Fruit fly (Drosophila melanogaster) whole organism, embryonic: ENCODE results near the gene pont.

Experiments
- Abd-B ChIP-seq: fragments of 200-800 bp; sonication (Bioruptor generic); optimal IDR thresholded peaks from 2 replicates; lab custom pipeline; 2018; ENCODE audit warnings: missing biosample characterization, mild to moderate bottlenecking, missing genetic modification characterization, moderate library complexity
- Awh ChIP-seq: fragments of 200-800 bp; sonication (Bioruptor generic); IDR thresholded peaks from 2 replicates; pipeline ENCODE4, ENCODE4 v1.3.6; 2022; ENCODE audit warnings: missing biosample characterization, missing genetic modification characterization
- CG10147 ChIP-seq: fragments of 200-800 bp; sonication (Bioruptor generic); optimal IDR thresholded peaks from 2 replicates; lab custom pipeline; 2019; ENCODE audit warnings: missing biosample characterization, mild to moderate bottlenecking, missing genetic modification characterization, moderate library complexity
- CG11723 ChIP-seq: fragments of 200-800 bp; sonication (Bioruptor generic); optimal IDR thresholded peaks from 2 replicates; lab custom pipeline; 2017; ENCODE audit warnings: missing biosample characterization, mild to moderate bottlenecking, missing genetic modification characterization
- CG1233 ChIP-seq: fragments of 200-800 bp; sonication (Bioruptor generic); optimal IDR thresholded peaks from 4 replicates; lab custom pipeline; 2018; ENCODE audit warnings: missing biosample characterization, mild to moderate bottlenecking, missing genetic modification characterization
- CG14014 ChIP-seq: fragments of 200-800 bp; sonication (Bioruptor generic); IDR thresholded peaks from 2 replicates; pipeline ENCODE4 v1.3.6; 2022; ENCODE audit warnings: missing biosample characterization, missing genetic modification characterization
- CG14965 ChIP-seq: fragments of 200-800 bp; sonication (Bioruptor generic); optimal IDR thresholded peaks from 2 replicates; lab custom pipeline; 2016; ENCODE audit warnings: missing biosample characterization, missing genetic modification characterization, borderline replicate concordance
- CG17612 ChIP-seq: fragments of 200-800 bp; sonication (Bioruptor generic); IDR thresholded peaks from 2 replicates; pipeline ENCODE4 v1.3.6; 2022; ENCODE audit warnings: missing biosample characterization, missing genetic modification characterization
- CG18764 ChIP-seq: fragments of 200-800 bp; sonication (Bioruptor generic); optimal IDR thresholded peaks from 3 replicates; lab custom pipeline; 2016; ENCODE audit warnings: missing biosample characterization, missing genetic modification characterization
- CG2202 ChIP-seq: fragments of 200-800 bp; sonication (Bioruptor generic); optimal IDR thresholded peaks from 2 replicates; lab custom pipeline; 2018; ENCODE audit warnings: missing biosample characterization, mild to moderate bottlenecking, missing genetic modification characterization
- CG2678 ChIP-seq: fragments of 200-800 bp; sonication (Bioruptor generic); optimal IDR thresholded peaks from 3 replicates; lab custom pipeline; 2019; ENCODE audit warnings: missing biosample characterization, mild to moderate bottlenecking, missing genetic modification characterization, moderate library complexity
- CG30020 ChIP-seq: fragments of 200-800 bp; optimal IDR thresholded peaks from 2 replicates; lab custom pipeline; 2019; ENCODE audit warnings: missing biosample characterization, mild to moderate bottlenecking, missing genetic modification characterization, moderate library complexity
- CG32532 ChIP-seq: fragments of 200-800 bp; sonication (Bioruptor generic); IDR thresholded peaks from 2 replicates; pipeline ENCODE4 v1.3.6; 2022; ENCODE audit warnings: missing biosample characterization, missing genetic modification characterization
- CG32767 ChIP-seq: fragments of 200-800 bp; sonication (Bioruptor generic); IDR thresholded peaks from 2 replicates; pipeline ENCODE4 v1.3.6; 2022; ENCODE audit warnings: missing biosample characterization, missing genetic modification characterization
- CG4328 ChIP-seq: fragments of 200-800 bp; sonication (Bioruptor generic); optimal IDR thresholded peaks from 3 replicates; lab custom pipeline; 2017; ENCODE audit warnings: missing biosample characterization, missing genetic modification reagents, missing genetic modification characterization
- CG4730 ChIP-seq: fragments of 200-800 bp; sonication (Bioruptor generic); IDR thresholded peaks from 2 replicates; pipeline ENCODE4 v1.3.6; 2022; ENCODE audit warnings: missing biosample characterization, missing genetic modification characterization
- CG4820 ChIP-seq: fragments of 200-800 bp; sonication (Bioruptor generic); optimal IDR thresholded peaks from 3 replicates; lab custom pipeline; 2016; ENCODE audit warnings: missing biosample characterization, missing genetic modification characterization
- CG5953 ChIP-seq: fragments of 200-800 bp; sonication (Bioruptor generic); IDR thresholded peaks from 2 replicates; pipeline ENCODE4 v1.3.6; 2022; ENCODE audit warnings: missing biosample characterization, missing genetic modification characterization
- CG6272 ChIP-seq: fragments of 200-800 bp; sonication (Bioruptor generic); IDR thresholded peaks from 2 replicates; pipeline ENCODE4 v1.3.6; 2022; ENCODE audit warnings: missing biosample characterization, missing genetic modification characterization
- CG6689 ChIP-seq: fragments of 200-800 bp; sonication (Bioruptor generic); IDR thresholded peaks from 2 replicates; pipeline ENCODE4 v1.3.6; 2022; ENCODE audit warnings: missing biosample characterization, missing genetic modification characterization
- CG7987 ChIP-seq: fragments of 200-800 bp; sonication (Bioruptor generic); optimal IDR thresholded peaks from 2 replicates; lab custom pipeline; 2018; ENCODE audit warnings: missing biosample characterization, mild to moderate bottlenecking, missing genetic modification characterization, moderate library complexity
- CG8359 ChIP-seq: fragments of 200-800 bp; sonication (Bioruptor generic); optimal IDR thresholded peaks from 2 replicates; lab custom pipeline; 2017; ENCODE audit warnings: missing biosample characterization, mild to moderate bottlenecking, missing genetic modification characterization, borderline replicate concordance
- CG9437 ChIP-seq: fragments of 200-800 bp; sonication (Bioruptor generic); optimal IDR thresholded peaks from 2 replicates; lab custom pipeline; 2018; ENCODE audit warnings: missing biosample characterization, mild to moderate bottlenecking, missing genetic modification characterization
- CG9727 ChIP-seq: fragments of 200-800 bp; sonication (Bioruptor generic); optimal IDR thresholded peaks from 3 replicates; lab custom pipeline; 2017; ENCODE audit warnings: missing biosample characterization, mild to moderate bottlenecking, missing genetic modification characterization
- D19A ChIP-seq: fragments of 200-800 bp; optimal IDR thresholded peaks from 3 replicates; lab custom pipeline; 2019; ENCODE audit warnings: missing biosample characterization, mild to moderate bottlenecking, missing genetic modification characterization, moderate library complexity
- D19B ChIP-seq: fragments of 200-800 bp; sonication (Bioruptor generic); optimal IDR thresholded peaks from 2 replicates; lab custom pipeline; 2017; ENCODE audit warnings: missing biosample characterization, mild to moderate bottlenecking, missing genetic modification characterization
- Dip2 ChIP-seq: fragments of 200-800 bp; sonication (Bioruptor generic); IDR thresholded peaks from 2 replicates; pipeline ENCODE4 v1.3.6; 2022; ENCODE audit warnings: missing biosample characterization, missing genetic modification characterization
- HLHmδ ChIP-seq: fragments of 200-800 bp; sonication (Bioruptor generic); optimal IDR thresholded peaks from 2 replicates; lab custom pipeline; 2018; ENCODE audit warnings: missing biosample characterization, mild to moderate bottlenecking, missing genetic modification characterization, moderate library complexity
- Hand ChIP-seq: fragments of 200-800 bp; sonication (Bioruptor generic); optimal IDR thresholded peaks from 2 replicates; lab custom pipeline; 2017; ENCODE audit warnings: mild to moderate bottlenecking, missing biosample characterization, missing genetic modification reagents, missing genetic modification characterization
- MBD-R2 ChIP-seq: fragments of 200-800 bp; sonication (Bioruptor generic); IDR thresholded peaks from 2 replicates; pipeline ENCODE4 v1.3.6; 2022; ENCODE audit warnings: missing biosample characterization, missing genetic modification characterization
- Nf-YC ChIP-seq: fragments of 200-800 bp; optimal IDR thresholded peaks from 3 replicates; lab custom pipeline; 2019; ENCODE audit warnings: missing biosample characterization, mild to moderate bottlenecking, missing genetic modification characterization, moderate library complexity
- Oli ChIP-seq: fragments of 200-800 bp; sonication (Bioruptor generic); optimal IDR thresholded peaks from 2 replicates; lab custom pipeline; 2018; ENCODE audit warnings: missing biosample characterization, mild to moderate bottlenecking, missing genetic modification characterization, moderate library complexity
- Optix ChIP-seq: fragments of 200-800 bp; sonication (Bioruptor generic); IDR thresholded peaks from 3 replicates; pipeline ENCODE4 v1.3.6; 2022; ENCODE audit warnings: missing biosample characterization, missing genetic modification characterization
- Sin3A ChIP-seq: fragments of >200 bp; optimal IDR thresholded peaks from 2 replicates; lab custom pipeline; 2018
- Six4 ChIP-seq: fragments of 200-800 bp; sonication (Bioruptor generic); optimal IDR thresholded peaks from 2 replicates; lab custom pipeline; 2016; ENCODE audit warnings: missing biosample characterization, missing genetic modification characterization
- Sox102F ChIP-seq: fragments of 200-800 bp; sonication (Bioruptor generic); optimal IDR thresholded peaks from 2 replicates; lab custom pipeline; 2018; ENCODE audit warnings: missing biosample characterization, mild to moderate bottlenecking, missing genetic modification characterization, moderate library complexity
- Xrp1 ChIP-seq: fragments of 200-800 bp; sonication (Bioruptor generic); IDR thresholded peaks from 2 replicates; pipeline ENCODE4 v1.3.6; 2022; ENCODE audit warnings: missing biosample characterization, missing genetic modification characterization
- abd-A ChIP-seq: fragments of 200-800 bp; sonication (Bioruptor generic); optimal IDR thresholded peaks from 3 replicates; lab custom pipeline; 2019; ENCODE audit warnings: missing biosample characterization, mild to moderate bottlenecking, missing genetic modification characterization, moderate library complexity
- dm ChIP-seq: fragments of 200-800 bp; sonication (Bioruptor generic); optimal IDR thresholded peaks from 3 replicates; lab custom pipeline; 2016; ENCODE audit warnings: missing biosample characterization, missing genetic modification characterization
- en ChIP-seq: fragments of 200-800 bp; sonication (Bioruptor generic); optimal IDR thresholded peaks from 2 replicates; lab custom pipeline; 2016; ENCODE audit warnings: missing biosample characterization, missing genetic modification characterization
- eyg ChIP-seq: fragments of 200-800 bp; sonication (Bioruptor generic); optimal IDR thresholded peaks from 3 replicates; lab custom pipeline; 2016; ENCODE audit warnings: missing biosample characterization, missing genetic modification characterization
- fru ChIP-seq: fragments of >200 bp; optimal IDR thresholded peaks from 2 replicates; lab custom pipeline; 2017
- ftz-f1 ChIP-seq: fragments of 200-800 bp; sonication (Bioruptor generic); optimal IDR thresholded peaks from 2 replicates; lab custom pipeline; 2016; ENCODE audit warnings: missing biosample characterization, missing genetic modification characterization
- gcm ChIP-seq: fragments of 200-800 bp; sonication (Bioruptor generic); optimal IDR thresholded peaks from 2 replicates; lab custom pipeline; 2019; ENCODE audit warnings: missing biosample characterization, mild to moderate bottlenecking, missing genetic modification characterization, moderate library complexity
- insv ChIP-seq, 2 experiments: fragments of 200-800 bp; sonication (Bioruptor generic); optimal IDR thresholded peaks; 3 replicates each; lab custom pipeline; 2016 to 2018; ENCODE audit warnings: missing biosample characterization in 2 of 2, missing genetic modification characterization in 2 of 2
- lilli ChIP-seq: fragments of 200-800 bp; sonication (Bioruptor generic); optimal IDR thresholded peaks from 3 replicates; lab custom pipeline; 2016; ENCODE audit warnings: missing biosample characterization, missing genetic modification characterization
- nerfin-2 ChIP-seq: fragments of 200-800 bp; sonication (Bioruptor generic); IDR thresholded peaks from 2 replicates; pipeline ENCODE4 v1.3.6; 2022; ENCODE audit warnings: missing biosample characterization, missing genetic modification characterization; ENCODE audit not compliant: partially characterized antibody
- sna ChIP-seq: fragments of 200-800 bp; sonication (Bioruptor generic); IDR thresholded peaks from 2 replicates; pipeline ENCODE4 v1.3.6; 2022; ENCODE audit warnings: missing biosample characterization, missing genetic modification characterization; ENCODE audit not compliant: partially characterized antibody
- sob ChIP-seq: fragments of 200-800 bp; sonication (Bioruptor generic); IDR thresholded peaks from 2 replicates; pipeline ENCODE4 v1.3.6; 2022; ENCODE audit warnings: missing biosample characterization, missing genetic modification characterization
- ssp ChIP-seq: fragments of 200-800 bp; sonication (Bioruptor generic); IDR thresholded peaks from 2 replicates; pipeline ENCODE4 v1.3.6; 2022; ENCODE audit warnings: missing biosample characterization, missing genetic modification characterization
- wdn ChIP-seq: fragments of 200-800 bp; sonication (Bioruptor generic); IDR thresholded peaks from 2 replicates; pipeline ENCODE4 v1.3.6; 2022; ENCODE audit warnings: missing biosample characterization, missing genetic modification characterization

Gene pont

DNA sequence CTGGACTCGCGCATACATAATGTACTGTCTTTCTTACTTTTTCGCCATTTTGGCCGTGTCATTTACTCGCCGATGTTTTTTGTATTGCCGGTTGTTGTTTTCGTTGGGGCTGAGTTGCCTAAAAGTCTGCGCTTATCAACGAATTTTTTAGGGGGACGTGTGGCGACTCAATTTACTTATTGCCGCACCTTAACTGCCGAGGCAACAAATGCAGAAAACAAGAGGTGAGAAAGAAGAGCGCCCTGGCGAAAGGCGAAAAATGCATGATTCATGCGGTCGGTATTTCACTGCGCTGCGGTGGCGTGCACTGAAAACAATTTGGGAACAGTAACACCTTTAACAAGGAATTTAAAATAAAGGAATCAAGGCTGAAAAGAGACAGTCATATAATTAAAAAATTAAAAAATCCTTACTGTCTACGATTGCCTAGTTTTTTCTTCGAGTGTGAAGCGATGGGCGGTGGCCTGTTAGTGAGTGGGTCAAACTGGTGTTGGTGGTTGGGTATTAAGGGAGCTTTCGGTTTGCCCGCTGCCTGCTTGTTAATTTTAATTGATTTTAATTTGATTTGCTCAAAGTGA lies 7.0 kb downstream of the pont start (continued):
- TF ChIP-seq D19A (peak; percentile 21), CG32767 (GFP tag; lab: Robert Waterston, UW) (peak; percentile 69; the same call in 1 of the 2 replicates), CG17612 (GFP tag; lab: Robert Waterston, UW) (0 out of 2 replicates have a peak, but pooled peaks have one; percentile 9), Abd-B (GFP tag; lab: Kevin White, UChicago) (peak; percentile 32), lilli (GFP tag; lab: Kevin White, UChicago) (peak; percentile 53), CG2678 (peak; percentile 71), Xrp1 (GFP tag; lab: Robert Waterston, UW) (peak; percentile 65; the same call in 1 of the 2 replicates), abd-A (no peak), Hand (GFP tag; lab: Kevin White, UChicago) (no peak), en (GFP tag; lab: Kevin White, UChicago) (peak; percentile 2), CG14965 (peak; percentile 10), insv (GFP tag; optimal IDR thresholded peaks at IDR 0.05; lab: Kevin White, UChicago) (no peak), CG4730 (peak; percentile 75), sna (GFP tag; lab: Robert Waterston, UW) (no peak), Awh (peak; percentile 83), CG5953 (GFP tag; lab: Robert Waterston, UW) (peak; percentile 61), CG14014 (peak; percentile 78), CG9727 (GFP tag; lab: Kevin White, UChicago) (no peak), CG7987 (no peak), sob (GFP tag; lab: Robert Waterston, UW) (peak; percentile 82), Sin3A (lab: Kevin White, UChicago) (no peak), CG1233 (GFP tag; lab: Kevin White, UChicago) (no peak), Oli (tag; lab: Kevin White, UChicago) (peak; percentile 63), D19B (GFP tag; lab: Kevin White, UChicago) (peak; percentile 16), CG6272 (GFP tag; lab: Robert Waterston, UW) (peak; percentile 48; the same call in 1 of the 2 replicates), CG4328 (GFP tag; lab: Kevin White, UChicago) (no peak), Dip2 (no peak), ssp (peak; percentile 52), Six4 (peak; percentile 26), ftz-f1 (GFP tag; lab: Kevin White, UChicago) (no peak), CG8359 (GFP tag; lab: Kevin White, UChicago) (peak; percentile 18), Optix (peak; percentile 65; the same call in 2 of the 3 replicates), fru (lab: Kevin White, UChicago) (no peak), CG32532 (GFP tag; lab: Robert Waterston, UW) (peak; percentile 80), Sox102F (GFP tag; lab: Kevin White, UChicago) (peak; percentile 82), CG9437 (GFP tag; lab: Kevin White, UChicago) (no peak), CG6689 (peak; percentile 76), wdn (GFP tag; lab: Robert Waterston, UW) (peak; percentile 64; the same call in 1 of the 2 replicates), CG11723 (GFP tag; lab: Kevin White, UChicago) (no peak), CG4820 (GFP tag; lab: Kevin White, UChicago) (peak; percentile 60), CG2202 (tag; lab: Kevin White, UChicago) (no peak), CG18764 (GFP tag; lab: Kevin White, UChicago) (peak; percentile 32), MBD-R2 (GFP tag; lab: Robert Waterston, UW) (peak; percentile 43), HLHmδ (no peak), Nf-YC (tag; lab: Kevin White, UChicago) (no peak), CG10147 (GFP tag; lab: Kevin White, UChicago) (peak; percentile 24), CG30020 (tag; lab: Kevin White, UChicago) (no peak), nerfin-2 (GFP tag; lab: Robert Waterston, UW) (no peak), dm (GFP tag; lab: Kevin White, UChicago) (peak; percentile 40), gcm (GFP tag; lab: Kevin White, UChicago) (peak; percentile 18), eyg (GFP tag; lab: Kevin White, UChicago) (no peak)
